Fruit fly (Drosophila melanogaster): ENCODE results near the gene Arl1.

Gene Arl1

dm6 chr3L:16004401-16005237, 21.7 kb downstream of the Arl1 start, which contains the start of the genes hzg and mRpS31 (continued):
- peak; percentile 31 for TF ChIP-seq Abd-B (GFP tag; optimal IDR thresholded peaks at IDR 0.05)
- TF ChIP-seq CG18476 (GFP tag; optimal IDR thresholded peaks at IDR 0.05) = peak; percentile 61
- peak; percentile 19; the same call in 1 of the 3 replicates for TF ChIP-seq Dbx (GFP tag; IDR thresholded peaks at IDR 0.05)
- TF ChIP-seq Mad (GFP tag; optimal IDR thresholded peaks at IDR 0.05) = no peak
- peak; percentile 45 for TF ChIP-seq CG12942 (GFP tag; optimal IDR thresholded peaks at IDR 0.05)
- TF ChIP-seq CG9932 (GFP tag; IDR thresholded peaks at IDR 0.05) = peak; percentile 63
- TF ChIP-seq maf-S (GFP tag; optimal IDR thresholded peaks at IDR 0.05) = no peak
- TF ChIP-seq danr (GFP tag; IDR thresholded peaks at IDR 0.05) = no peak
- no peak for TF ChIP-seq Doc2 (GFP tag; IDR thresholded peaks at IDR 0.05)
- TF ChIP-seq ttk (GFP tag; IDR thresholded peaks at IDR 0.05) = peak; percentile 23; the same call in 1 of the 2 replicates
- peak; percentile 4 for TF ChIP-seq gro (GFP tag; optimal IDR thresholded peaks at IDR 0.05)
- TF ChIP-seq hth (optimal IDR thresholded peaks at IDR 0.05) = no peak
- TF ChIP-seq row (GFP tag; IDR thresholded peaks at IDR 0.05) = peak; percentile 88
- no peak for TF ChIP-seq ato (GFP tag; IDR thresholded peaks at IDR 0.05; ENCODE audit: partially characterized antibody)
- TF ChIP-seq CG15514 (GFP tag; optimal IDR thresholded peaks at IDR 0.05) = peak; percentile 41
- no peak for TF ChIP-seq gcm (GFP tag; optimal IDR thresholded peaks at IDR 0.05)
- TF ChIP-seq wdn (GFP tag; IDR thresholded peaks at IDR 0.05) = 0 out of 2 replicates have a peak, but pooled peaks have one; percentile 49
- TF ChIP-seq Ada2b (GFP tag; IDR thresholded peaks at IDR 0.05) = peak; percentile 33
- TF ChIP-seq CG8765 (GFP tag; IDR thresholded peaks at IDR 0.05) = no peak
- TF ChIP-seq CG17359 (tag; optimal IDR thresholded peaks at IDR 0.05) = no peak
- peak; percentile 39 for TF ChIP-seq dmrt11E (tag; optimal IDR thresholded peaks at IDR 0.05)
- no peak for TF ChIP-seq gsb (GFP tag; IDR thresholded peaks at IDR 0.05)
- peak; percentile 45 for TF ChIP-seq HLH54F (GFP tag; optimal IDR thresholded peaks at IDR 0.05)
- TF ChIP-seq CG13775 (GFP tag; optimal IDR thresholded peaks at IDR 0.05) = peak; percentile 56
- peak; percentile 14 for TF ChIP-seq D19A (tag; optimal IDR thresholded peaks at IDR 0.05)
- TF ChIP-seq CrebB (tag; optimal IDR thresholded peaks at IDR 0.05) = no peak
- no peak for TF ChIP-seq CG12299 (tag; optimal IDR thresholded peaks at IDR 0.05)
- no peak for TF ChIP-seq tll (GFP tag; optimal IDR thresholded peaks at IDR 0.05)
- no peak for TF ChIP-seq jigr1 (GFP tag; IDR thresholded peaks at IDR 0.05)
- peak; percentile 74 for TF ChIP-seq CG2712 (tag; optimal IDR thresholded peaks at IDR 0.05)
- peak; percentile 46 for TF ChIP-seq CG3995 (GFP tag; optimal IDR thresholded peaks at IDR 0.05)
- no peak for TF ChIP-seq inv (GFP tag; IDR thresholded peaks at IDR 0.05; ENCODE audit: partially characterized antibody)
- TF ChIP-seq gem (tag; optimal IDR thresholded peaks at IDR 0.05) = peak; percentile 77
- peak; percentile 74 for TF ChIP-seq CG30403 (GFP tag; optimal IDR thresholded peaks at IDR 0.05)
- TF ChIP-seq phol (tag; optimal IDR thresholded peaks at IDR 0.05) = peak; percentile 73
- TF ChIP-seq CG3407 (GFP tag; optimal IDR thresholded peaks at IDR 0.05) = no peak
- peak; percentile 73 for TF ChIP-seq CG17361 (GFP tag; IDR thresholded peaks at IDR 0.05)
- TF ChIP-seq Dll (GFP tag; IDR thresholded peaks at IDR 0.05; ENCODE audit: partially characterized antibody) = no peak
- no peak for TF ChIP-seq Hr39 (optimal IDR thresholded peaks at IDR 0.05)
- TF ChIP-seq Poxn (GFP tag; IDR thresholded peaks at IDR 0.05) = no peak
- peak; percentile 54 for TF ChIP-seq Xbp1 (GFP tag; optimal IDR thresholded peaks at IDR 0.05)
- peak; percentile 67 for TF ChIP-seq CG9817 (tag; optimal IDR thresholded peaks at IDR 0.05)
- TF ChIP-seq CG17385 (GFP tag; optimal IDR thresholded peaks at IDR 0.05) = peak; percentile 26
- no peak for TF ChIP-seq mld (GFP tag; IDR thresholded peaks at IDR 0.05; ENCODE audit: partially characterized antibody)
- no peak for TF ChIP-seq Neu2 (GFP tag; optimal IDR thresholded peaks at IDR 0.05; ENCODE audit: borderline replicate concordance)
- TF ChIP-seq CG2875 (GFP tag; optimal IDR thresholded peaks at IDR 0.05) = no peak
- TF ChIP-seq bigmax (GFP tag; optimal IDR thresholded peaks at IDR 0.05) = no peak
- TF ChIP-seq CG12071 (GFP tag; optimal IDR thresholded peaks at IDR 0.05) = no peak
- TF ChIP-seq seq (GFP tag; IDR thresholded peaks at IDR 0.05) = no peak
